Fruit fly (Drosophila melanogaster) whole organism, prepupa: ENCODE measurements around the gene CG5225.

ENCODE experiments used
- Blimp-1 ChIP-seq: fragments of 200-800 bp; sonication (Bioruptor generic); optimal IDR thresholded peaks from 3 replicates; lab custom pipeline; 2017; ENCODE audit warnings: missing biosample characterization, missing genetic modification characterization, mild to moderate bottlenecking, moderate library complexity, missing genetic modification reagents
- CG10631 ChIP-seq: fragments of 200-800 bp; sonication (Bioruptor generic); optimal IDR thresholded peaks from 2 replicates; lab custom pipeline; 2016; ENCODE audit warnings: missing biosample characterization, missing genetic modification characterization
- CG11294 ChIP-seq: fragments of 200-800 bp; sonication (Bioruptor generic); IDR thresholded peaks from 2 replicates; pipeline ENCODE4 v1.3.6; 2022; ENCODE audit warnings: missing biosample characterization, missing genetic modification characterization
- CG11902 ChIP-seq: fragments of 200-800 bp; sonication (Bioruptor generic); optimal IDR thresholded peaks from 3 replicates; lab custom pipeline; 2016; ENCODE audit warnings: missing biosample characterization, missing genetic modification characterization
- CG1621 ChIP-seq: fragments of 200-800 bp; sonication (Bioruptor generic); optimal IDR thresholded peaks from 3 replicates; lab custom pipeline; 2018; ENCODE audit warnings: missing biosample characterization, mild to moderate bottlenecking, missing genetic modification characterization
- CG16779 ChIP-seq: fragments of 200-800 bp; sonication (Bioruptor generic); optimal IDR thresholded peaks from 3 replicates; lab custom pipeline; 2017; ENCODE audit warnings: missing biosample characterization, mild to moderate bottlenecking, missing genetic modification characterization
- CG3032 ChIP-seq: fragments of 200-800 bp; optimal IDR thresholded peaks from 2 replicates; lab custom pipeline; 2019; ENCODE audit warnings: missing biosample characterization, mild to moderate bottlenecking, missing genetic modification characterization, moderate library complexity
- CG32006 ChIP-seq: fragments of 200-800 bp; sonication (Bioruptor generic); optimal IDR thresholded peaks from 3 replicates; lab custom pipeline; 2017; ENCODE audit warnings: missing biosample characterization, mild to moderate bottlenecking, missing genetic modification characterization
- CG34406 ChIP-seq: fragments of 200-800 bp; sonication (Bioruptor generic); optimal IDR thresholded peaks from 3 replicates; lab custom pipeline; 2016; ENCODE audit warnings: missing biosample characterization, missing genetic modification characterization
- CG3919 ChIP-seq: fragments of 200-800 bp; sonication (Bioruptor generic); optimal IDR thresholded peaks from 3 replicates; lab custom pipeline; 2016; ENCODE audit warnings: missing biosample characterization, missing genetic modification characterization
- CG4318 ChIP-seq: fragments of 200-800 bp; sonication (Bioruptor generic); optimal IDR thresholded peaks from 3 replicates; lab custom pipeline; 2017; ENCODE audit warnings: missing biosample characterization, mild to moderate bottlenecking, missing genetic modification characterization
- CG6276 ChIP-seq: fragments of 200-800 bp; sonication (Bioruptor generic); optimal IDR thresholded peaks from 2 replicates; lab custom pipeline; 2017; ENCODE audit warnings: missing biosample characterization, mild to moderate bottlenecking, missing genetic modification characterization
- CG6792 ChIP-seq: fragments of 200-800 bp; sonication (Bioruptor generic); optimal IDR thresholded peaks from 3 replicates; lab custom pipeline; 2016; ENCODE audit warnings: missing biosample characterization, missing genetic modification characterization
- CG6854 ChIP-seq: fragments of 200-800 bp; sonication (Bioruptor generic); optimal IDR thresholded peaks from 2 replicates; lab custom pipeline; 2017; ENCODE audit warnings: missing biosample characterization, mild to moderate bottlenecking, missing genetic modification characterization
- CG7368 ChIP-seq: fragments of 200-800 bp; sonication (Bioruptor generic); optimal IDR thresholded peaks from 3 replicates; lab custom pipeline; 2016; ENCODE audit warnings: missing biosample characterization, missing genetic modification characterization
- CG8632 ChIP-seq: fragments of 200-800 bp; sonication (Bioruptor generic); optimal IDR thresholded peaks from 3 replicates; lab custom pipeline; 2016; ENCODE audit warnings: missing biosample characterization, missing genetic modification characterization
- CG9139 ChIP-seq: fragments of 200-800 bp; sonication (Bioruptor generic); optimal IDR thresholded peaks from 3 replicates; lab custom pipeline; 2017; ENCODE audit warnings: missing biosample characterization, mild to moderate bottlenecking, missing genetic modification characterization
- Eip75B ChIP-seq: fragments of 200-800 bp; sonication (Bioruptor generic); optimal IDR thresholded peaks from 3 replicates; lab custom pipeline; 2016; ENCODE audit warnings: missing biosample characterization, missing genetic modification characterization
- Eip78C ChIP-seq: fragments of 200-800 bp; sonication (Bioruptor generic); peaks from one replicate; lab custom pipeline; 2016; ENCODE audit warnings: missing biosample characterization, missing genetic modification characterization
- Eip93F ChIP-seq: fragments of 200-800 bp; sonication (Bioruptor generic); optimal IDR thresholded peaks from 2 replicates; lab custom pipeline; 2016; ENCODE audit warnings: missing biosample characterization, mild to moderate bottlenecking, missing genetic modification characterization
- Ets96B ChIP-seq: fragments of 200-800 bp; optimal IDR thresholded peaks from 2 replicates; lab custom pipeline; 2019; ENCODE audit warnings: missing biosample characterization, mild to moderate bottlenecking, missing genetic modification characterization, moderate library complexity
- Gug ChIP-seq: fragments of 200-800 bp; sonication (Bioruptor generic); IDR thresholded peaks from 2 replicates; pipeline ENCODE4 v1.3.6; 2022; ENCODE audit warnings: missing biosample characterization, missing genetic modification characterization
- Hr38 ChIP-seq: sonication (Bioruptor generic); optimal IDR thresholded peaks from 2 replicates; lab custom pipeline; 2016; ENCODE audit warnings: missing biosample characterization, missing genetic modification characterization
- Hr39 ChIP-seq: fragments of 200-800 bp; sonication (Bioruptor generic); optimal IDR thresholded peaks from 2 replicates; lab custom pipeline; 2016; ENCODE audit warnings: missing biosample characterization, missing genetic modification characterization
- Lpt ChIP-seq: fragments of 200-800 bp; sonication (Bioruptor generic); optimal IDR thresholded peaks from 3 replicates; lab custom pipeline; 2016; ENCODE audit warnings: missing biosample characterization, missing genetic modification characterization
- Met ChIP-seq: fragments of 200-800 bp; sonication (Bioruptor generic); optimal IDR thresholded peaks from 3 replicates; lab custom pipeline; 2016; ENCODE audit warnings: missing biosample characterization, missing genetic modification characterization
- OdsH ChIP-seq: fragments of 200-800 bp; sonication (Bioruptor generic); optimal IDR thresholded peaks from 3 replicates; lab custom pipeline; 2016; ENCODE audit warnings: missing biosample characterization, missing genetic modification characterization
- Smox ChIP-seq: fragments of 200-800 bp; sonication (Bioruptor generic); optimal IDR thresholded peaks from 3 replicates; lab custom pipeline; 2016; ENCODE audit warnings: missing biosample characterization, missing genetic modification characterization
- Sox102F ChIP-seq: fragments of 200-800 bp; sonication (Bioruptor generic); optimal IDR thresholded peaks from 2 replicates; lab custom pipeline; 2016; ENCODE audit warnings: missing biosample characterization, mild to moderate bottlenecking, missing genetic modification characterization
- Sox14 ChIP-seq: fragments of 200-800 bp; sonication (Bioruptor generic); optimal IDR thresholded peaks from 3 replicates; lab custom pipeline; 2016; ENCODE audit warnings: missing biosample characterization, missing genetic modification characterization
- Sox15 ChIP-seq: fragments of 200-800 bp; sonication (Bioruptor generic); optimal IDR thresholded peaks from 3 replicates; lab custom pipeline; 2016; ENCODE audit warnings: missing biosample characterization, missing genetic modification characterization
- cyc ChIP-seq: fragments of 200-800 bp; sonication (Bioruptor generic); optimal IDR thresholded peaks from 3 replicates; lab custom pipeline; 2016; ENCODE audit warnings: missing biosample characterization, missing genetic modification characterization
- dac ChIP-seq: fragments of 200-800 bp; sonication (Bioruptor generic); optimal IDR thresholded peaks from 2 replicates; lab custom pipeline; 2017; ENCODE audit warnings: missing biosample characterization, mild to moderate bottlenecking, missing genetic modification characterization
- dsx ChIP-seq: fragments of 200-800 bp; optimal IDR thresholded peaks from 3 replicates; lab custom pipeline; 2019; ENCODE audit warnings: missing biosample characterization, mild to moderate bottlenecking, missing genetic modification characterization, moderate library complexity; ENCODE audit not compliant: poor library complexity, severe bottlenecking
- esn ChIP-seq: fragments of 200-800 bp; sonication (Bioruptor generic); optimal IDR thresholded peaks from 2 replicates; lab custom pipeline; 2016; ENCODE audit warnings: missing biosample characterization, mild to moderate bottlenecking, missing genetic modification characterization, moderate library complexity
- fd59A ChIP-seq: fragments of 200-800 bp; sonication (Bioruptor generic); optimal IDR thresholded peaks from 2 replicates; lab custom pipeline; 2017; ENCODE audit warnings: missing biosample characterization, mild to moderate bottlenecking, missing genetic modification characterization, missing genetic modification reagents
- fd85E ChIP-seq: fragments of 200-800 bp; sonication (Bioruptor generic); optimal IDR thresholded peaks from 3 replicates; lab custom pipeline; 2016; ENCODE audit warnings: missing biosample characterization, missing genetic modification characterization
- fkh ChIP-seq: fragments of 200-800 bp; sonication (Bioruptor generic); optimal IDR thresholded peaks from 3 replicates; lab custom pipeline; 2017; ENCODE audit warnings: missing biosample characterization, mild to moderate bottlenecking, missing genetic modification characterization, moderate library complexity
- lz ChIP-seq: fragments of 200-800 bp; sonication (Bioruptor generic); optimal IDR thresholded peaks from 3 replicates; lab custom pipeline; 2016; ENCODE audit warnings: missing biosample characterization, missing genetic modification characterization
- net ChIP-seq: fragments of 200-800 bp; sonication (Bioruptor generic); optimal IDR thresholded peaks from 3 replicates; lab custom pipeline; 2016; ENCODE audit warnings: missing biosample characterization, missing genetic modification characterization
- pdm3 ChIP-seq: fragments of 200-800 bp; sonication (Bioruptor generic); optimal IDR thresholded peaks from 3 replicates; lab custom pipeline; 2016; ENCODE audit warnings: missing biosample characterization, missing genetic modification characterization
- salr ChIP-seq, 2 experiments: fragments of 200-800 bp; sonication (Bioruptor generic); optimal IDR thresholded peaks; 3 replicates each; lab custom pipeline; 2016 to 2018; ENCODE audit warnings: missing biosample characterization in 2 of 2, missing genetic modification characterization in 2 of 2, mild to moderate bottlenecking in 1 of 2
- spab ChIP-seq: fragments of 200-800 bp; sonication (Bioruptor generic); optimal IDR thresholded peaks from 2 replicates; lab custom pipeline; 2017; ENCODE audit warnings: missing biosample characterization, mild to moderate bottlenecking, missing genetic modification characterization, missing genetic modification reagents
- ss ChIP-seq, 2 experiments: fragments of 200-800 bp; sonication (Bioruptor generic); optimal IDR thresholded peaks; 2 replicates in 1 of 2; 3 replicates in 1 of 2; lab custom pipeline; 2017 to 2018; ENCODE audit warnings: mild to moderate bottlenecking in 2 of 2, missing biosample characterization in 2 of 2, missing genetic modification characterization in 2 of 2, moderate library complexity in 1 of 2
- svp ChIP-seq: fragments of 200-800 bp; sonication (Bioruptor generic); peaks from one replicate; lab custom pipeline; 2016; ENCODE audit warnings: missing biosample characterization, missing genetic modification characterization
- topi ChIP-seq: fragments of 200-800 bp; sonication (Bioruptor generic); optimal IDR thresholded peaks from 3 replicates; lab custom pipeline; 2016; ENCODE audit warnings: missing biosample characterization, missing genetic modification characterization

The CG5225 gene

DNA sequence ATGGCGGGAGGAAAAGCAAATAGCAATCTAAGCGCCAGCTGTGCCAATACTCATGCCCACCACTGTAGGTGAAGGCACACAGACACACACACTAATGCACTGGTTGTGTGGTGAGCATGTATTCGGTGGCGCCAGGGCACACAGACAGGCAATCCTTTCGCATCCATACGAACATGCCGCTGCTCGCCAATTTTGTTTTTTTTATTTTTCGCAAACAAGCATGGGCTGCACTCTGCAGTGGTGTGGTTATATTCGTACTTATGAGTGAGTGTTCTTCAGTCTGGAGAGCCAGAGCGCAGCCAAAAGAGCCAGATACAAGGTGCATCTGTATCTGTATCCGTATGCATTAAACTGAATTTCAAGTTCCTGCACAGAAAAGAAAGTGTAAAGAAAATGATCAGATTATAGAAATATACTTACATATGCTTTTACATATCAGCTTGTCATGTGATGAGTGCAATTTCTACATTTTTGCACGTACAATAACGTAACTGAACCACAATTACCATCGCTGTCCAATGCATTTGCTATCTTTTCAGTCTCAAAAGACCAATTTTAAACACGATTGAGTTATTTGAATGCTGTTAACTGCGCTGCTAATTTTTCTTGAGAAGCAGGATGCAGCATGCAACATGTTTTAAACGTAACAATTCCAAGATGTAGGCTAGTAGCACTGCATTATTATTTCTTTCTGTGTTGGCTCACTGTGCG lies 30.8 kb downstream of the CG5225 start (continued):
- peak; percentile 85 for TF ChIP-seq CG34406
- TF ChIP-seq Lpt (GFP tag; lab: Kevin White, UChicago), result peak; percentile 80
- TF ChIP-seq Ets96B (tag; lab: Kevin White, UChicago), result peak; percentile 83
- TF ChIP-seq net, result peak; percentile 81
- TF ChIP-seq Sox102F (GFP tag; lab: Kevin White, UChicago), result peak; percentile 71
- peak; percentile 80 for TF ChIP-seq CG11902 (GFP tag; lab: Kevin White, UChicago)
- peak; percentile 31 for TF ChIP-seq Blimp-1 (GFP tag; lab: Kevin White, UChicago)
- peak; percentile 52 for TF ChIP-seq Gug (GFP tag; lab: Robert Waterston, UW)
- peak; percentile 25 for TF ChIP-seq CG6854 (GFP tag; lab: Kevin White, UChicago)

DNA sequence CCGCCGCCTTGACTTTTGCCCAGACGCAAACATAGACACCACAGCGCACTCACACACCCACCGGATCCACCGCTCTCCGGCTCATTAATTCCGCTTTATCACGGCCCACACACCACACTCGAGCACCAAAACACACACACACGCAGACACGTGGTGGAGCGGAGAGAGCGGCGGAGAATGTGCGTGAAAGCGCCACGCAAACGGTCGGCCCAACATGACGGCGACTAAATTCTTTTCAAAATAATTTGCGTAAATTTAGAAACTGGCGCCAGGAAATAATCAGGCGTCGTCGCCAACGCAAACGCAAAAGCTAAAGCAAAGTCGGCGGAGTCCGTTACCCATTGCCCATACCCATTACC lies 31.3 kb downstream of the CG5225 start:
- TF ChIP-seq salr (GFP tag; optimal IDR thresholded peaks at IDR 0.05; lab: Kevin White, UChicago) (peak in 1 of 2 experiments; percentile 27), spab (no peak)
- TF ChIP-seq, all 60 proteins: peak for 1

DNA sequence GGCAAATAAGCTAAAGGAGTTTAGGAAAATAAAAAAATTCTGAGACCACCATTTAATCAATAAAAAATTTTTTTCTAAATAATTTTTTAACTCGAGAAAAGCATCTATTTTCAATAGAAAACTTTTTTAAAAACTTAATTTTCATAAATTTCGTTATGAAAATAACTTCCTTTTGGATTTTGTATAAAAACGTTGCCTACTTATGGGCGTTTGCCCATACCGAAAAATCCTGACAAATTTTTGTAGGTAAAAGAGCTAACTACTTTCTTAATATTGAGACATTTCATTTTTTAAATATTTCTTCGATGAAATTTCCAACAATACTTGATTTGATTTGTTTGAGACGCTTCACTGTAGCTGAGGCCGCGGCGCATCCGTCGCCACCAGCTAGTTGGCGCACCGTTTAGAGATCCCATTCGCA lies 31.8 kb downstream of the CG5225 start:
- TF ChIP-seq fd85E (GFP tag; lab: Kevin White, UChicago) (no peak), CG16779 (tag; lab: Kevin White, UChicago) (no peak), topi (GFP tag; lab: Kevin White, UChicago) (peak; percentile 54), ss (GFP tag; optimal IDR thresholded peaks at IDR 0.05; lab: Kevin White, UChicago) (peak; percentile 49 to 62), Sox14 (GFP tag; lab: Kevin White, UChicago) (peak; percentile 67), CG4318 (GFP tag; lab: Kevin White, UChicago) (peak; percentile 85), svp (GFP tag; lab: Kevin White, UChicago) (no peak), CG7368 (GFP tag; lab: Kevin White, UChicago) (peak; percentile 40), fkh (GFP tag; lab: Kevin White, UChicago) (no peak), CG6276 (peak; percentile 78), pdm3 (GFP tag; lab: Kevin White, UChicago) (peak; percentile 75), cyc (peak; percentile 38), Smox (GFP tag; lab: Kevin White, UChicago) (peak; percentile 25), CG11294 (GFP tag; lab: Robert Waterston, UW) (no peak), spab (peak; percentile 73), Hr38 (GFP tag; lab: Kevin White, UChicago) (no peak), CG32006 (peak; percentile 95), Eip75B (GFP tag; lab: Kevin White, UChicago) (peak; percentile 77), Sox15 (GFP tag; lab: Kevin White, UChicago) (peak; percentile 43), CG3032 (peak; percentile 72), Hr39 (peak; percentile 31), dsx (GFP tag; lab: Kevin White, UChicago) (peak; percentile 40), CG1621 (tag; lab: Kevin White, UChicago) (no peak), Eip93F (GFP tag; lab: Kevin White, UChicago) (no peak), Eip78C (GFP tag; lab: Kevin White, UChicago) (peak; percentile 93), OdsH (GFP tag; lab: Kevin White, UChicago) (peak; percentile 76), dac (GFP tag; lab: Kevin White, UChicago) (peak; percentile 65), Ets96B (tag; lab: Kevin White, UChicago) (peak; percentile 71), Met (GFP tag; lab: Kevin White, UChicago) (peak; percentile 52), CG10631 (GFP tag; lab: Kevin White, UChicago) (peak; percentile 73), CG9139 (GFP tag; lab: Kevin White, UChicago) (peak; percentile 40), net (peak; percentile 75), fd59A (GFP tag; lab: Kevin White, UChicago) (peak; percentile 65), CG8632 (peak; percentile 42), CG3919 (GFP tag; lab: Kevin White, UChicago) (peak; percentile 70), CG6792 (GFP tag; lab: Kevin White, UChicago) (peak; percentile 46), lz (peak; percentile 31), CG11902 (GFP tag; lab: Kevin White, UChicago) (peak; percentile 9), esn (peak; percentile 51), Sox102F (GFP tag; lab: Kevin White, UChicago) (no peak), Gug (GFP tag; lab: Robert Waterston, UW) (peak; percentile 42), Blimp-1 (GFP tag; lab: Kevin White, UChicago) (no peak)
